Worm (Caenorhabditis elegans): ENCODE measurements around the gene BE10.1.

Gene BE10.1

DNA sequence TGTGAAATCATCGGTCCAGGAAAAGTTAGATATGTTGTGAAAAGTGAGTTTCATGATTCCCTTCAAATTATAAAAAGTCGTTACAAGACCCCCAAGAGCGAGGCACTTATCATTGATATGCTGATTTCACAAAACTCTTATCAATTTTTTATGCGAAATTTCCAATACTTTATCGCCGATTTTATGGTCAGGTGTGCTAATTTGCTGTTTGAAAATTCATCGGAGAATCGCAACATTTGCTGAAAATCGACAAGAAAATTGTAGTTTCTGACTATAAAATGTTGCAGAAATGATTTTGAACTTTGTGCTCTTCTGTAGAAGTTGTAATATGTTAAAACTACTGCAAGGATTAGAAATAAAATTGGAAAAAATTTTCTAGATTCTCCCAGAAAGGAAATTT lies 42.4 kb upstream of the BE10.1 start:
- TF ChIP-seq ceh-43 (GFP tag; optimal IDR thresholded peaks at IDR 0.05) (no peak), M03D4.4 (tag; optimal IDR thresholded peaks at IDR 0.05) (no peak), drap-1 (GFP tag; optimal IDR thresholded peaks at IDR 0.05) (no peak), lsy-2 (tag; optimal IDR thresholded peaks at IDR 0.05) (no peak), tbx-8 (GFP tag; optimal IDR thresholded peaks at IDR 0.05) (no peak), hlh-1 (tag; optimal IDR thresholded peaks at IDR 0.05) (no peak)

DNA sequence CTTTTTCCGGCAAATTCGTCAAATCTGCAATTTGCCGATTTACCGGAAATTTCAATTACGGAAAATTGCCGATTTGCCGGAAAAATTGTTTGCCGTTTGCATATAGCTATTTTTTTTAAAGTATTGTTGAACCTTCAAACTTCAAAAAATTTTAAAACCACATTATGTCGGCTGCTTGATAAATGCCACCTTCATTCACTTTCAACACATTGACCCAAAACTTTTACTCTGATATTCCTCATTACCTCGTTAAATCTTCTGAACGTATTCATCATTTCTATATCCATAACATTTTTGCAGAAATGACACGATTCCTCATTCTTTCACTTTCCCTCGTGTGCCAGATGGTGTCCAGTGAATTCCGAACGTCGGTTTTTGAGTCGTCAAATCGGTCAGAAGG lies 39.7 kb upstream of the BE10.1 start, which contains the start of gene Y37D8A.3:
TSS of gene Y37D8A.3 (plus strand) at position 301 of the 400 bp plus-strand sequence.
- TF ChIP-seq flh-1 (GFP tag; optimal IDR thresholded peaks at IDR 0.05) (no peak), unc-62 (GFP tag; optimal IDR thresholded peaks at IDR 0.05) (no peak), lin-32 (GFP tag; optimal IDR thresholded peaks at IDR 0.05) (no peak), M03D4.4 (tag; optimal IDR thresholded peaks at IDR 0.05) (no peak), bed-3 (GFP tag; optimal IDR thresholded peaks at IDR 0.05) (no peak), elt-3 (tag; optimal IDR thresholded peaks at IDR 0.05) (no peak), sem-2 (GFP tag; optimal IDR thresholded peaks at IDR 0.05) (no peak), nhr-237 (tag; optimal IDR thresholded peaks at IDR 0.05) (no peak), blmp-1 (tag; optimal IDR thresholded peaks at IDR 0.05) (no peak), cnd-1 (tag; optimal IDR thresholded peaks at IDR 0.05) (no peak), nhr-2 (tag; optimal IDR thresholded peaks at IDR 0.05) (no peak), pha-4 (tag; optimal IDR thresholded peaks at IDR 0.05) (no peak), ceh-39 (tag; optimal IDR thresholded peaks at IDR 0.05) (no peak), lin-13 (tag; optimal IDR thresholded peaks at IDR 0.05) (no peak)

DNA sequence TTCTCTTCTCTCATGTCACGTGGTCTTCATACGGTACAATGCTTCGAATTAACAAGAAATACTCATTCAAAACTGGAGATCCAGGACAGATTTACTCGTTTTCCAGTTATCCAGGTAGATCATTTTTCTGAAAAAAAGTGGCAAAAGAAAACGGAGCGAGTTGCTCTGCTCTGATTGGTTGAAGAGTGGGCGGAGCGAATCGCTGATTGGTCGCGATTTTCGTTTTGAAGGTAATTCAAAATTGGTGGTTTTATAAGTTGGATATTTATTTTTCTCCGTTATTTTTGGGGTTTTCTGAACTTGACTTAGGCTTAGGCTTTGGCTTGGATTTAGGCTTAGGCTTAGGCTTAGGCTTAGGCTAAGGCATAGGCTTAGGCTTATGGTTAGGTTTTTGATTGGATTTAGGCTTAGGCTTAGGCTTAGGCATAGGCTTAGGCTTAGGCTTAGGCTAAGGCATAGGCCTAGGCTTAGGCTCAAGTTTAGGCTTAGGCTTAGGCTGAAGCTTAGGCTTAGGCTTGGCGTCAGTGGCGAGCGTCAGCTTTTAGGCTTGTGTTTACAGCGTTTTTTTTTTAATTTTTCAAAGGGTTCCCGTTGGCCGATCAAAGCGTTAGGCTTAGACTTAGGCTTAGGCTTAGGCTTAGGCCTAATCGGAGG lies 33.4 kb upstream of the BE10.1 start:
- TF ChIP-seq ceh-83 (GFP tag; optimal IDR thresholded peaks at IDR 0.05): no peak

DNA sequence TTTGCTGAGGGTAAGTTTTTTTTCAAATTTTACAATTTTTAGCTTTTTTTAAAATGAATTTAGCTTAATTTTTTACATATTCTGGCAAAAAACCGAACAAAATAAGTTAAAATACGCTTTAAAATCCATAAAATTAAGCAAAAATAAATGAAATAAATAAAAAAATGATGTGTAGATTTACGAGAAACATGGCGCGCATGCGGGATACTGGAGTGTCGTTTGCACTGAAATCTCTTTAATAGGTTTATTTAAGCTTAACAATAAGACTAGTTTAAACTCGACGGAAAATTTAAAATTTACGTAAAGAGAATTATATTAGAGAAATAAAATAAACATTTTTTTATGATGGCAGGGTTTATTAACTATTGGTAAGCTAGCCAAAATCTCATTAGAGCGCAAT lies 32.0 kb upstream of the BE10.1 start:
- TF ChIP-seq ces-1 (GFP tag; optimal IDR thresholded peaks at IDR 0.05): peak; percentile 60
- TF ChIP-seq ceh-39 (tag; optimal IDR thresholded peaks at IDR 0.05): no peak

DNA sequence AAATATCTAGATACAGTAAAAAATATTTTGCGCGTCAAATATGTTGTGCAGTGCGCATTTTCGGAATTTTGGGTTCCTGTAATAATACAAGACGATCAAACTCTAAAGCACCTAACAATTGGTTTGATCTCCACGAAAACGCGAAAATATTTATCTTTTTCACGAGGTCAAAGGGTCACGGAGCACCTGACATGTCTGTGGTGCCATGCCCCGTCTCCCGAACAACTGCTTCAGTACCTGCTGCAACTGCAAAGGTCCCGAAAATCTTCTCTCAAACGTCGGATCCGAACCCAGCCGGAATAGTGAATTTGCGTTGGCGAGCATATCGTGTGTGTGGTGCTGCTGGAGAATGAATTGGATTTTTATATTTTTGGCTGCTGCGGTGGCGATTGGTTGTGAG lies 30.6 kb upstream of the BE10.1 start, which contains the start of the genes Y37D8A.2 and Y37D8A.25:
TSS of gene Y37D8A.2 (plus strand) at position 285 of the 400 bp plus-strand sequence.
TSS of gene Y37D8A.25 (minus strand) at position 345 of the 400 bp plus-strand sequence.
- TF ChIP-seq nhr-28 (tag; optimal IDR thresholded peaks at IDR 0.05) (no peak), bed-3 (GFP tag; optimal IDR thresholded peaks at IDR 0.05) (no peak), ham-2 (GFP tag; optimal IDR thresholded peaks at IDR 0.05) (no peak), hlh-1 (tag; optimal IDR thresholded peaks at IDR 0.05) (peak; percentile 81)

DNA sequence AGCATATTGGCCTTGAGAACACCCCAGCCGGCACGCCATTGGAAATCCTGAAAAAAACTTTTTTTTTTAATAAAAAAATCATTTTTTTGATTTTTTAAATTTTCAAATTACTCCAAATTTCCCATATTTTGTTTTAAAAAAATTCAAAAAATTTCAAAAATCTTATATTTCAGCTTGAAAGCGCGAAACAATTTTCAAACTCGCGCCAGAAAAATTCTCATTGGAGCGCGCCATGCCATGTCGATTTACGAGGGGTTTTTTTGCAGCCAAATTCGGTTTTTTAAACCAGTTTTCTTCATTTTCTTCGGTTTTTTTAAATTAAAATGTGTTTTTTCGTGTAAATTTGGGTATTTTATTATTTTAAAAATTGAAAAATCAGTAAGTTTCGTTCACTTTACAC lies 29.8 kb upstream of the BE10.1 start:
- no peak for TF ChIP-seq mep-1 (tag; optimal IDR thresholded peaks at IDR 0.05)
- no peak for TF ChIP-seq blmp-1 (tag; optimal IDR thresholded peaks at IDR 0.05)
- no peak for TF ChIP-seq snpc-4 (tag; optimal IDR thresholded peaks at IDR 0.05)
- no peak for TF ChIP-seq ztf-11 (tag; optimal IDR thresholded peaks at IDR 0.05)

DNA sequence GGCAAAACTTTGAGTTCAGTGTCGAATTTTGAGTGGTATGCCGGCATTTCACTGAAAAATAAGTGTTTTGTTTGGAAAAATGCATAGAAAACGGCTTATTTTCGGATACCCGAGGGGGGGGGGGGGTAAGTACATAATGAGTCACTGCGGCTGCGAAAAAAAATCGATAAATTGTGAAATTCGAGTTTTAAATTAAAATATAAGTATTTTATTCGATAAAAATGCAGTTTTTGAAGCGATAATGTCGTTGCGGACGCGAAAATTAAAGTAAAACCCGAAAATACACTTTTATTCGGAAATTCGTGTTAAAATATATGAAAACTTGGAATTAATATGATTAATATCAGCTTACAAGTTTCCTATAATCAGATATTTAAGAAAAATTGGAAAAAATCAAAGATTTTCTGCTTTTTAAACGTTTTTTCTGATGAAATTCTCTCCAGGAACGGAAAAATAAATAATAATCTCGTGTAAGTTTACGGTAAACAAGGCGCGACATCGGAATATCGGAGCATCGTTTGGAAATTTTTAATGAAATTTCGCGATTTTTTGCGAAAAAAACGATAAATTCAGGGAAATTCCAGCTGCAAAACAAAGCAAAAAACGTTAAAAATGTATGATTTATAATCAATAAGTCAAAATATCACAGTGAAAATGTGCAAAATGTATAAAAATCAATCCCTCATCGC lies 28.9 kb upstream of the BE10.1 start, which contains the start of gene arx-5:
TSS of gene arx-5 (minus strand) at position 51 of the 689 bp plus-strand sequence.
- no peak for TF ChIP-seq bed-3 (GFP tag; optimal IDR thresholded peaks at IDR 0.05)
- TF ChIP-seq ces-1 (GFP tag; optimal IDR thresholded peaks at IDR 0.05): peak; percentile 88
- no peak for TF ChIP-seq lin-13 (tag; optimal IDR thresholded peaks at IDR 0.05)

All from whole organism, mixed stage, embryonic.